Fruit fly (Drosophila melanogaster) whole organism, embryonic: ENCODE measurements around the gene Polr3A.

Experiments
- Antp ChIP-seq: fragments of 200-800 bp; sonication (Bioruptor generic); optimal IDR thresholded peaks from 3 replicates; lab custom pipeline; 2016; ENCODE audit warnings: missing biosample characterization, missing genetic modification characterization
- BEAF-32 ChIP-seq: fragments of 200-800 bp; sonication (Bioruptor generic); optimal IDR thresholded peaks from 3 replicates; lab custom pipeline; 2017; ENCODE audit warnings: missing biosample characterization, missing genetic modification characterization, mild to moderate bottlenecking, moderate library complexity, missing genetic modification reagents
- CG10267 ChIP-seq: fragments of 200-800 bp; sonication (Bioruptor generic); optimal IDR thresholded peaks from 2 replicates; lab custom pipeline; 2018; ENCODE audit warnings: missing biosample characterization, mild to moderate bottlenecking, missing genetic modification characterization, moderate library complexity
- CG10565 ChIP-seq: fragments of 200-800 bp; sonication (Bioruptor generic); optimal IDR thresholded peaks from 3 replicates; lab custom pipeline; 2016; ENCODE audit warnings: missing biosample characterization, mild to moderate bottlenecking, missing genetic modification characterization
- CG12659 ChIP-seq: fragments of 200-800 bp; sonication (Bioruptor generic); optimal IDR thresholded peaks from 3 replicates; lab custom pipeline; 2017; ENCODE audit warnings: mild to moderate bottlenecking, missing biosample characterization, missing genetic modification reagents, missing genetic modification characterization
- CG14710 ChIP-seq: fragments of 200-800 bp; sonication (Bioruptor generic); optimal IDR thresholded peaks from 3 replicates; lab custom pipeline; 2019; ENCODE audit warnings: missing biosample characterization, mild to moderate bottlenecking, missing genetic modification characterization, moderate library complexity
- CG15073 ChIP-seq: fragments of 200-800 bp; sonication (Bioruptor generic); optimal IDR thresholded peaks from 2 replicates; lab custom pipeline; 2016; ENCODE audit warnings: missing biosample characterization, missing genetic modification characterization
- CG15514 ChIP-seq: fragments of 200-800 bp; sonication (Bioruptor generic); optimal IDR thresholded peaks from 3 replicates; lab custom pipeline; 2017; ENCODE audit warnings: missing biosample characterization, missing genetic modification characterization, mild to moderate bottlenecking, moderate library complexity, missing genetic modification reagents
- CG15601 ChIP-seq: fragments of 200-800 bp; sonication (Bioruptor generic); optimal IDR thresholded peaks from 3 replicates; lab custom pipeline; 2019; ENCODE audit warnings: missing biosample characterization, mild to moderate bottlenecking, missing genetic modification characterization, moderate library complexity
- CG1603 ChIP-seq: fragments of 200-800 bp; sonication (Bioruptor generic); optimal IDR thresholded peaks from 2 replicates; lab custom pipeline; 2019; ENCODE audit warnings: missing biosample characterization, mild to moderate bottlenecking, missing genetic modification characterization, moderate library complexity
- CG17186 ChIP-seq: fragments of 200-800 bp; sonication (Bioruptor generic); optimal IDR thresholded peaks from 3 replicates; lab custom pipeline; 2017; ENCODE audit warnings: missing biosample characterization, missing genetic modification reagents, missing genetic modification characterization
- CG17359 ChIP-seq: fragments of 200-800 bp; sonication (Bioruptor generic); optimal IDR thresholded peaks from 3 replicates; lab custom pipeline; 2018; ENCODE audit warnings: missing biosample characterization, mild to moderate bottlenecking, missing genetic modification characterization, moderate library complexity
- CG18011 ChIP-seq: fragments of 200-800 bp; sonication (Bioruptor generic); optimal IDR thresholded peaks from 2 replicates; lab custom pipeline; 2017; ENCODE audit warnings: missing biosample characterization, missing genetic modification characterization, mild to moderate bottlenecking, moderate library complexity, missing genotype
- CG2116 ChIP-seq: fragments of 200-800 bp; sonication (Bioruptor generic); optimal IDR thresholded peaks from 3 replicates; lab custom pipeline; 2018; ENCODE audit warnings: missing biosample characterization, mild to moderate bottlenecking, missing genetic modification characterization
- CG2199 ChIP-seq: fragments of 200-800 bp; sonication (Bioruptor generic); IDR thresholded peaks from 3 replicates; pipeline ENCODE4 v1.3.6; 2022; ENCODE audit warnings: missing biosample characterization, missing genetic modification characterization
- CG33213 ChIP-seq: fragments of 200-800 bp; sonication (Bioruptor generic); optimal IDR thresholded peaks from 3 replicates; lab custom pipeline; 2016; ENCODE audit warnings: missing biosample characterization, missing genetic modification characterization
- CG3995 ChIP-seq: fragments of 200-800 bp; sonication (Bioruptor generic); optimal IDR thresholded peaks from 3 replicates; lab custom pipeline; 2016; ENCODE audit warnings: missing biosample characterization, missing genetic modification characterization
- CG4617 ChIP-seq: fragments of 200-800 bp; sonication (Bioruptor generic); optimal IDR thresholded peaks from 3 replicates; lab custom pipeline; 2016; ENCODE audit warnings: missing biosample characterization, missing genetic modification characterization, borderline replicate concordance
- CG7987 ChIP-seq: fragments of 200-800 bp; sonication (Bioruptor generic); optimal IDR thresholded peaks from 2 replicates; lab custom pipeline; 2018; ENCODE audit warnings: missing biosample characterization, mild to moderate bottlenecking, missing genetic modification characterization, moderate library complexity
- CG8944 ChIP-seq: fragments of 200-800 bp; sonication (Bioruptor generic); optimal IDR thresholded peaks from 3 replicates; lab custom pipeline; 2016; ENCODE audit warnings: missing biosample characterization, missing genetic modification characterization
- CG9797 ChIP-seq: fragments of 200-800 bp; sonication (Bioruptor generic); optimal IDR thresholded peaks from 3 replicates; lab custom pipeline; 2018; ENCODE audit warnings: missing biosample characterization, mild to moderate bottlenecking, missing genetic modification characterization
- CTCF ChIP-seq: fragments of 200-800 bp; sonication (Bioruptor generic); optimal IDR thresholded peaks from 2 replicates; lab custom pipeline; 2017; ENCODE audit warnings: missing biosample characterization, mild to moderate bottlenecking, missing genetic modification characterization, moderate library complexity
- Dll ChIP-seq: fragments of 200-800 bp; sonication (Bioruptor generic); IDR thresholded peaks from 4 replicates; pipeline ENCODE4 v1.3.6; 2022; ENCODE audit warnings: missing biosample characterization, missing genetic modification characterization; ENCODE audit not compliant: partially characterized antibody
- Dp ChIP-seq: fragments of 200-800 bp; sonication (Bioruptor generic); optimal IDR thresholded peaks from 2 replicates; lab custom pipeline; 2018; ENCODE audit warnings: missing biosample characterization, mild to moderate bottlenecking, missing genetic modification characterization, moderate library complexity
- Dref ChIP-seq: fragments of 200-800 bp; sonication (Bioruptor generic); IDR thresholded peaks from 2 replicates; pipeline ENCODE4 v1.3.6; 2022; ENCODE audit warnings: missing biosample characterization, missing genetic modification characterization
- Ets97D ChIP-seq: fragments of 200-800 bp; sonication (Bioruptor generic); optimal IDR thresholded peaks from 3 replicates; lab custom pipeline; 2016; ENCODE audit warnings: missing biosample characterization, missing genetic modification characterization
- MBD-R2 ChIP-seq: fragments of 200-800 bp; sonication (Bioruptor generic); IDR thresholded peaks from 2 replicates; pipeline ENCODE4 v1.3.6; 2022; ENCODE audit warnings: missing biosample characterization, missing genetic modification characterization
- Max ChIP-seq: fragments of 200-800 bp; sonication (Bioruptor generic); optimal IDR thresholded peaks from 2 replicates; lab custom pipeline; 2016; ENCODE audit warnings: missing biosample characterization, mild to moderate bottlenecking, missing genetic modification characterization
- Opbp ChIP-seq: fragments of 200-800 bp; sonication (Bioruptor generic); IDR thresholded peaks from 3 replicates; pipeline ENCODE4 v1.3.6; 2022; ENCODE audit warnings: missing biosample characterization, missing genetic modification characterization; ENCODE audit not compliant: partially characterized antibody
- Pdp1 ChIP-seq, 2 experiments: fragments of 200-800 bp; sonication (Bioruptor generic); optimal IDR thresholded peaks; 3 replicates each; lab custom pipeline; 2016; ENCODE audit warnings: missing biosample characterization in 2 of 2, missing genetic modification characterization in 2 of 2, mild to moderate bottlenecking in 1 of 2, moderate library complexity in 1 of 2
- Scr ChIP-seq: fragments of 200-800 bp; sonication (Bioruptor generic); IDR thresholded peaks from 2 replicates; pipeline ENCODE4 v1.3.6; 2022; ENCODE audit warnings: missing biosample characterization, missing genetic modification characterization; ENCODE audit not compliant: partially characterized antibody
- Sin3A ChIP-seq: fragments of >200 bp; optimal IDR thresholded peaks from 2 replicates; lab custom pipeline; 2018
- Stat92E ChIP-seq, 3 experiments: fragments of >200 bp in 2 of 3; fragments of 200-800 bp in 1 of 3; sonication (Bioruptor generic) in 1 of 3; optimal IDR thresholded peaks; 2 replicates each; lab custom pipeline; 2017 to 2019; ENCODE audit warnings: missing biosample characterization in 3 of 3, missing genetic modification characterization in 3 of 3, mild to moderate bottlenecking in 1 of 3, moderate library complexity in 1 of 3
- Xbp1 ChIP-seq: fragments of 200-800 bp; sonication (Bioruptor generic); optimal IDR thresholded peaks from 3 replicates; lab custom pipeline; 2016; ENCODE audit warnings: missing biosample characterization, mild to moderate bottlenecking, missing genetic modification characterization
- amos ChIP-seq: fragments of 200-800 bp; sonication (Bioruptor generic); IDR thresholded peaks from 2 replicates; pipeline ENCODE4 v1.3.6; 2022; ENCODE audit warnings: missing biosample characterization, missing genetic modification characterization; ENCODE audit not compliant: partially characterized antibody
- bigmax ChIP-seq: fragments of 200-800 bp; sonication (Bioruptor generic); optimal IDR thresholded peaks from 2 replicates; lab custom pipeline; 2018; ENCODE audit warnings: missing biosample characterization, mild to moderate bottlenecking, missing genetic modification characterization
- chinmo ChIP-seq: fragments of 200-800 bp; sonication (Bioruptor generic); IDR thresholded peaks from 4 replicates; pipeline ENCODE4 v1.3.6; 2022; ENCODE audit warnings: missing biosample characterization, missing genetic modification characterization; ENCODE audit not compliant: partially characterized antibody
- dm ChIP-seq: fragments of 200-800 bp; sonication (Bioruptor generic); optimal IDR thresholded peaks from 3 replicates; lab custom pipeline; 2016; ENCODE audit warnings: missing biosample characterization, missing genetic modification characterization
- ftz-f1 ChIP-seq: fragments of 200-800 bp; sonication (Bioruptor generic); optimal IDR thresholded peaks from 2 replicates; lab custom pipeline; 2016; ENCODE audit warnings: missing biosample characterization, missing genetic modification characterization
- gfzf ChIP-seq: fragments of 200-800 bp; sonication (Bioruptor generic); optimal IDR thresholded peaks from 2 replicates; lab custom pipeline; 2016; ENCODE audit warnings: missing biosample characterization, mild to moderate bottlenecking, missing genetic modification characterization, moderate library complexity
- gro ChIP-seq: fragments of 200-800 bp; sonication (Bioruptor generic); optimal IDR thresholded peaks from 2 replicates; lab custom pipeline; 2016; ENCODE audit warnings: missing biosample characterization, missing genetic modification characterization
- hb ChIP-seq: fragments of 200-800 bp; sonication (Bioruptor generic); IDR thresholded peaks from 3 replicates; pipeline ENCODE4 v1.3.6; 2022; ENCODE audit warnings: missing biosample characterization, missing genetic modification characterization; ENCODE audit not compliant: partially characterized antibody
- ken ChIP-seq: fragments of 200-800 bp; sonication (Bioruptor generic); IDR thresholded peaks from 3 replicates; pipeline ENCODE4 v1.3.6; 2022; ENCODE audit warnings: missing biosample characterization, missing genetic modification characterization
- klu ChIP-seq: fragments of 200-800 bp; sonication (Bioruptor generic); IDR thresholded peaks from 2 replicates; pipeline ENCODE4 v1.3.6; 2022; ENCODE audit warnings: missing biosample characterization, missing genetic modification characterization
- lmd ChIP-seq: fragments of 200-800 bp; sonication (Bioruptor generic); IDR thresholded peaks from 2 replicates; pipeline ENCODE4 v1.3.6; 2022; ENCODE audit warnings: missing biosample characterization, missing genetic modification characterization
- mam ChIP-seq: fragments of 200-800 bp; sonication (Bioruptor generic); optimal IDR thresholded peaks from 3 replicates; lab custom pipeline; 2016; ENCODE audit warnings: missing biosample characterization, missing genetic modification characterization
- phol ChIP-seq: fragments of 200-800 bp; sonication (Bioruptor generic); optimal IDR thresholded peaks from 3 replicates; lab custom pipeline; 2018; ENCODE audit warnings: missing biosample characterization, mild to moderate bottlenecking, missing genetic modification characterization, moderate library complexity
- slou ChIP-seq: fragments of 200-800 bp; sonication (Bioruptor generic); optimal IDR thresholded peaks from 3 replicates; lab custom pipeline; 2016; ENCODE audit warnings: missing biosample characterization, missing genetic modification characterization
- tll ChIP-seq, 2 experiments: fragments of 200-800 bp in 1 of 2; fragments of >200 bp in 1 of 2; sonication (Bioruptor generic) in 1 of 2; optimal IDR thresholded peaks; 2 replicates each; lab custom pipeline; 2017 to 2019; ENCODE audit warnings: missing biosample characterization in 2 of 2, missing genetic modification characterization in 2 of 2, mild to moderate bottlenecking in 1 of 2, moderate library complexity in 1 of 2

The Polr3A gene

DNA sequence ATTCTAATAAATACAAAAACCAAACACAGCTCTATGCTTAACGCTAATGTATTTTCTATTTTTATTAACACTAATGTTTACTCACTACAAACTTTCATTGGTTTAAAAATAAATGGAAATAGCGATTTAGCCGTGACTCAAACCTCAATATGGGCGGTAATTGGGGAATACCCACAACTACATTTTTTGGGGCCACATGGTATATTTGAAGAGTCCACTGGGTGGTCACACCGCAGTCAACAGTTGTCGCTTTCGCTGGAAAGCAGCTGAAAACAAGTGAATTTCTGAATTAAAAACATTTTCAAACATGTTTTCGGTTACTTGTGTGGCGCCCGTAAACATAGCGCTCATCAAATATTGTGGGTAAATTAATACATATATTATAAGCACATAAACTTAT lies 13.8 kb upstream of the Polr3A start, which contains the start of gene Mvd (continued):
- 0 out of 2 replicates have a peak, but pooled peaks have one; percentile 15 for TF ChIP-seq Scr (GFP tag; lab: Robert Waterston, UW)
- peak; percentile 26 for TF ChIP-seq CG17186 (GFP tag; lab: Kevin White, UChicago)
- TF ChIP-seq mam: peak; percentile 17
- peak; percentile 94 for TF ChIP-seq gfzf (GFP tag; lab: Kevin White, UChicago)
- TF ChIP-seq CG7987 (GFP tag; lab: Kevin White, UChicago): peak; percentile 19
- TF ChIP-seq CG33213 (GFP tag; lab: Kevin White, UChicago): peak; percentile 31
- TF ChIP-seq MBD-R2: peak; percentile 78
- TF ChIP-seq CG18011 (GFP tag; lab: Kevin White, UChicago): no peak
- TF ChIP-seq CG2116 (GFP tag; lab: Kevin White, UChicago): peak; percentile 60
- peak; percentile 18; the same call in 1 of the 2 replicates for TF ChIP-seq amos (GFP tag; lab: Robert Waterston, UW)
- TF ChIP-seq dm (GFP tag; lab: Kevin White, UChicago): peak; percentile 46
- peak; percentile 84 for TF ChIP-seq CG1603 (tag; lab: Kevin White, UChicago)
- TF ChIP-seq CG3995 (GFP tag; lab: Kevin White, UChicago): peak; percentile 89
- TF ChIP-seq Dp (GFP tag; lab: Kevin White, UChicago): peak; percentile 53
- TF ChIP-seq CG2199: 0 out of 3 replicates have a peak, but pooled peaks have one; percentile 24
- peak; percentile 16 for TF ChIP-seq CG8944 (GFP tag; lab: Kevin White, UChicago)
- no peak for TF ChIP-seq CG15073 (GFP tag; lab: Kevin White, UChicago)
- TF ChIP-seq CG9797 (GFP tag; lab: Kevin White, UChicago): peak; percentile 82
- peak; percentile 4 for TF ChIP-seq Sin3A
- TF ChIP-seq CG14710: peak; percentile 75
- peak; percentile 64 for TF ChIP-seq CG10267 (tag; lab: Kevin White, UChicago)
- TF ChIP-seq Xbp1: peak; percentile 14
- peak; percentile 65 for TF ChIP-seq CG12659 (GFP tag; lab: Kevin White, UChicago)
- TF ChIP-seq BEAF-32 (GFP tag; lab: Kevin White, UChicago): peak; percentile 54
- no peak for TF ChIP-seq Antp (GFP tag; lab: Kevin White, UChicago)
- TF ChIP-seq chinmo (GFP tag; lab: Robert Waterston, UW): 0 out of 4 replicates have a peak, but pooled peaks have one; percentile 37
- peak; percentile 6 for TF ChIP-seq gro
- peak; percentile 68 for TF ChIP-seq CTCF (GFP tag; lab: Kevin White, UChicago)
- TF ChIP-seq Stat92E (GFP tag; optimal IDR thresholded peaks at IDR 0.05; lab: Kevin White, UChicago): peak in 1 of 3 experiments; percentile 3
- TF ChIP-seq CG17359 (tag; lab: Kevin White, UChicago): no peak
- no peak for TF ChIP-seq lmd (GFP tag; lab: Robert Waterston, UW)
- peak; percentile 77 for TF ChIP-seq Ets97D
- peak in 1 of 2 experiments; percentile 46 for TF ChIP-seq Pdp1 (GFP tag; optimal IDR thresholded peaks at IDR 0.05; lab: Kevin White, UChicago)
- no peak for TF ChIP-seq klu (GFP tag; lab: Robert Waterston, UW)
- peak; percentile 15 for TF ChIP-seq ftz-f1 (GFP tag; lab: Kevin White, UChicago)
- TF ChIP-seq bigmax (GFP tag; lab: Kevin White, UChicago): peak; percentile 68
- TF ChIP-seq CG15601: peak; percentile 27
- peak; percentile 18 for TF ChIP-seq CG4617 (GFP tag; lab: Kevin White, UChicago)
- TF ChIP-seq Opbp: peak; percentile 69
- peak; percentile 81 for TF ChIP-seq CG15514 (GFP tag; lab: Kevin White, UChicago)
- no peak for TF ChIP-seq slou (GFP tag; lab: Kevin White, UChicago)
- no peak for TF ChIP-seq hb (GFP tag; lab: Robert Waterston, UW)
- TF ChIP-seq CG10565 (GFP tag; lab: Kevin White, UChicago): no peak
- TF ChIP-seq phol: peak; percentile 60
- peak; percentile 6; the same call in 1 of the 3 replicates for TF ChIP-seq ken (GFP tag; lab: Robert Waterston, UW)
- TF ChIP-seq Dll (GFP tag; lab: Robert Waterston, UW): 0 out of 4 replicates have a peak, but pooled peaks have one; percentile 17
- peak; percentile 11 for TF ChIP-seq Max (GFP tag; lab: Kevin White, UChicago)
- TF ChIP-seq Dref (GFP tag; lab: Robert Waterston, UW): peak; percentile 46
- TF ChIP-seq tll (GFP tag; optimal IDR thresholded peaks at IDR 0.05; lab: Kevin White, UChicago): no peak
